Fruit fly (Drosophila melanogaster): Measurements from ENCODE around the gene dls.
A peak's percentile ranks its signal among the peaks of the same experiment; 100 is the strongest.

dm6 chr3L:16211936-16212287, 10.8 kb downstream of the dls start:
- TF ChIP-seq Ets21C (GFP tag; optimal IDR thresholded peaks at IDR 0.05) (no peak), CG6163 (GFP tag; IDR thresholded peaks at IDR 0.05) (no peak), svp (GFP tag) (peak; percentile 35), topi (GFP tag; optimal IDR thresholded peaks at IDR 0.05) (peak; percentile 25), vri (GFP tag; optimal IDR thresholded peaks at IDR 0.05) (no peak), Gug (GFP tag; IDR thresholded peaks at IDR 0.05) (no peak), Met (GFP tag; optimal IDR thresholded peaks at IDR 0.05) (no peak)
